Worm (Caenorhabditis elegans) whole organism, midembryonic: ENCODE data around the gene ncs-1.

Experiments
- T22C8.4 ChIP-seq: fragments of 200-800 bp; sonication (Bioruptor generic); IDR thresholded peaks from 2 replicates; pipeline ENCODE4 v1.3.6; 2022; ENCODE audit warnings: missing genetic modification characterization, missing compliant biosample characterization
- cog-1 ChIP-seq: sonication (generic microtip); optimal IDR thresholded peaks from 2 replicates; lab custom pipeline; 2016; ENCODE audit warnings: missing genetic modification characterization, missing compliant biosample characterization
- flt-1 ChIP-seq: fragments of 200-800 bp; sonication (Bioruptor generic); IDR thresholded peaks from 2 replicates; pipeline ENCODE4 v1.3.6; 2022; ENCODE audit warnings: missing genetic modification characterization, missing compliant biosample characterization
- klf-2 ChIP-seq: fragments of 200-800 bp; sonication (Bioruptor generic); conservative IDR thresholded peaks from 2 replicates; pipeline ENCODE4 v1.3.6; 2022; ENCODE audit warnings: missing genetic modification reagents, missing genetic modification characterization, missing compliant biosample characterization
- med-1 ChIP-seq: sonication (generic microtip); optimal IDR thresholded peaks from 2 replicates; lab custom pipeline; 2017; ENCODE audit warnings: missing genetic modification characterization, mild to moderate bottlenecking, missing compliant biosample characterization, antibody characterized with exemption, missing genetic modification reagents; ENCODE audit not compliant: insufficient read depth
- ref-1 ChIP-seq: fragments of 200-800 bp; sonication (Bioruptor generic); conservative IDR thresholded peaks from 2 replicates; pipeline ENCODE4 v1.3.6; 2022; ENCODE audit warnings: missing genetic modification reagents, missing genetic modification characterization, missing compliant biosample characterization
- tab-1 ChIP-seq: fragments of 200-800 bp; sonication (Bioruptor generic); IDR thresholded peaks from 2 replicates; pipeline ENCODE4 v1.3.6; 2022; ENCODE audit warnings: missing genetic modification characterization, missing compliant biosample characterization
- ztf-23 ChIP-seq: fragments of 200-800 bp; sonication (Bioruptor generic); IDR thresholded peaks from 2 replicates; pipeline ENCODE4 v1.3.6; 2022; ENCODE audit warnings: missing genetic modification reagents, missing genetic modification characterization, missing compliant biosample characterization
- ztf-29 ChIP-seq: fragments of 200-800 bp; sonication (Bioruptor generic); IDR thresholded peaks from 2 replicates; pipeline ENCODE4 v1.3.6; 2022; ENCODE audit warnings: missing genetic modification reagents, missing genetic modification characterization, missing compliant biosample characterization

- no peak for TF ChIP-seq med-1
- TF ChIP-seq T22C8.4 = no peak
- TF ChIP-seq klf-2 = no peak
- no peak for TF ChIP-seq flt-1 (GFP tag; lab: Robert Waterston, UW)
- TF ChIP-seq ztf-23 (GFP tag; lab: Robert Waterston, UW) = no peak
- no peak for TF ChIP-seq ref-1 (GFP tag; lab: Robert Waterston, UW)
- TF ChIP-seq ztf-29 (GFP tag; lab: Robert Waterston, UW) = no peak
- no peak for TF ChIP-seq cog-1 (tag; lab: Kevin White, UChicago)
- TF ChIP-seq tab-1 (GFP tag; lab: Robert Waterston, UW) = no peak
Measured at ce11 chrX:1012385-1012866, 49.4 kb upstream of the ncs-1 start.
